Fruit fly (Drosophila melanogaster): ENCODE data around the gene Eno.
A peak's percentile ranks its signal among the peaks of the same experiment; 100 is the strongest.

DNA sequence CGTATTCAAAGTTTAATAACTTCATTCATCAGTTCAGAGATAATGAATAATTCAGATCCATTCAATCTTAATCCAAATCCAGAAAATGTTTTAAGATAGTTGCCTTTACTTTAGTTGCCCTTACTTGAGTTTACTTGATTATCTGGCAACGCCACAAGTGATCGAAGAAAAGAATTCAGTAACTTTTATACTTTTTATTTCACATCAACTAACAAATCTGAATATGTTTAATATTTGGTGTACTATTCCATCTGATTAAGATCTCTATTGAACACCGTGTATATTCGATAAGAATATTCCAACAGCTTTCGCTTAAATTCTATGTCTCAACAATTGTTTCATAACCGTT, 4.9 kb downstream of the Eno start:
- TF ChIP-seq EcR (GFP tag; optimal IDR thresholded peaks at IDR 0.05) (no peak), Pif1A (GFP tag; optimal IDR thresholded peaks at IDR 0.05) (no peak), CG34367 (tag; optimal IDR thresholded peaks at IDR 0.05) (no peak), fd96Ca (GFP tag; IDR thresholded peaks at IDR 0.05) (no peak), CG32121 (GFP tag; IDR thresholded peaks at IDR 0.05) (no peak), Ets98B (GFP tag; IDR thresholded peaks at IDR 0.05) (no peak), CG10348 (GFP tag; IDR thresholded peaks at IDR 0.05) (no peak), CG12605 (GFP tag; IDR thresholded peaks at IDR 0.05) (no peak), CG15710 (tag; optimal IDR thresholded peaks at IDR 0.05) (no peak), Pif1B (GFP tag; optimal IDR thresholded peaks at IDR 0.05) (no peak), CG8159 (tag; optimal IDR thresholded peaks at IDR 0.05) (peak; percentile 23), CG8301 (tag; optimal IDR thresholded peaks at IDR 0.05) (no peak)

Measured in whole organism, pupa.